Worm (Caenorhabditis elegans) whole organism, dauer: ENCODE measurements around the gene gcy-29.

Source experiments
- unc-62 ChIP-seq: sonication (generic microtip); optimal IDR thresholded peaks from 2 replicates; lab custom pipeline; 2017; ENCODE audit warnings: missing biosample characterization, missing genetic modification reagents, missing genetic modification characterization

The gcy-29 gene

DNA sequence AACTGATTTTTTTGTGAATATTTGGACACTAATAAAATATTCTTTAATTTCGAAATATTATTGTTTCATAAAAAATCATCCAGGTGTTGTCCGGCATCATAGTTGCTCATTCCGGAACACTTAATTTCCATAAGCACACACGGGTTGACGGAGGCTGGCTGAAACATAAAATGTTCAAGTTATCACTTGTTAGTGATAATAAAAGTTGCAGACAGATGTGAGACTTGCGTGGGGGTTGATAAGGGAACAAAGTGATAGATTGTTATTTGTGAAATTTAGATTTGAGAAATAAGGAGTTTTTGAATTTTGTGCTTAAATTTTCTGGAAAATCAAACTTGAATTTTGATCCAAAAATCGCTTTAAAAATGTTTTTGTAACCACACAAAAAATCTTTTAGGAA lies 38.4 kb downstream of the gcy-29 start:
- no peak for TF ChIP-seq unc-62 (GFP tag; lab: Kevin White, UChicago)

DNA sequence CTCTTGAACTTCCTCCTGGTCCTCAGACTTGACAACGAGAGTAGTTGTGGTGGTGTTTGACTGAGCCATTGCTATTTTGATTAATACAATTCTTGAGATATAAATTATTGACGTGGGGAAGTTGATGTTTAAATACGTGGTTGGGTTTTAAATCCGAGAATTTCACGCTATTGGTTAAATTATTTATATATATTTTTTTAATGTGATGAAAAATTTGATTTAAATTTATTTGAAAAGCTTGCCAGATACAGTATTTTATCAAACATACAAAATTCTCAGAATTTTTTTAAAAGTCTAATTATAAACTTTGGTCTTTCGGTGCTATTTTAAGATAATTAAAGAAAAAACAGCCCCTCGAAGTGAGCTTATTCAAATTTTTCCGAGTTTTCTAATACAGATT lies 41.0 kb downstream of the gcy-29 start, which contains the start of the genes K10H10.7 and K10H10.10:
Gene K10H10.7 (minus strand): TSS at position 101 of the 400 bp plus-strand sequence.
Gene K10H10.10 (plus strand): TSS at position 204 of the 400 bp plus-strand sequence.
- TF ChIP-seq unc-62 (GFP tag; lab: Kevin White, UChicago) = no peak

DNA sequence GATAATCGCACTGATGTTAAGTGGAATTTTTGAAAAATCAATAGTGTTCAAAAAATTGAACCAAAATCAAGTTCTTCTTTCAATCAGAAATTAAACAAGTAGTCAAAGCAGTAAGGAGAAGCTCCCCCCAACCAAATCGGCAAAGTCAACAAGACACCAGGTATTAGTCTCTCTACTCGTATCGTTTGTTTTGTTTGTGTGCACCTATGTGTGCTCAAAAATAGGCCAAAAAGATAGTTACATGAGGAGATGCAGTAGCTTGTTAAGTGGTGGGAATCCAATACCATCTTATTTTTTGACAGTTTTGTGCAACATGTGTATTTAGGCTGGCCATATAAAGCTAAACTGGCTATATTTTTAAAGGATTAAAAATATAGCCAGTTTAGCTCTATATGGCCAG lies 42.3 kb downstream of the gcy-29 start, which contains the start of gene K10H10.12:
Gene K10H10.12 (minus strand): TSS at position 101 of the 400 bp plus-strand sequence.
- no peak for TF ChIP-seq unc-62 (GFP tag; lab: Kevin White, UChicago)

DNA sequence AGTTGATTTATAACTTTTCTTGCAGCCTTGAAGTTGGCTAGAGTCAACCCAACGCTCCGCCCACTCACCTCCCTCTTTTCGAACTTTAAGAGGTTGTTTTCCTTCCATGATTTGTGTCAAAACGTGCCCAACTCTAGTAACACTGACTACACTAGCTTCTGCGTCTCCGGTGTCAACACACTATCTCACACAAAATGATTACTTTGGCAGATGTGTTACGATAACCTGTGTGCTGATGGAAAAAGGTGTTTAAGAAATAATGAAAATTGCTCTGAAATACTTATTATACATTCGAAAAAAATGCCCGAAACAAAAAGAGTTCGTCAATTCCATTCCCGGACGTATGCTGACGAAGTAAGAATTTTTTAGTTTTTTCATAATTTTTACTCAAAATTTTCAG lies 45.6 kb downstream of the gcy-29 start, which contains the start of gene K10H10.6:
Gene K10H10.6 (plus strand): TSS at position 301 of the 400 bp plus-strand sequence.
- no peak for TF ChIP-seq unc-62 (GFP tag; lab: Kevin White, UChicago)

DNA sequence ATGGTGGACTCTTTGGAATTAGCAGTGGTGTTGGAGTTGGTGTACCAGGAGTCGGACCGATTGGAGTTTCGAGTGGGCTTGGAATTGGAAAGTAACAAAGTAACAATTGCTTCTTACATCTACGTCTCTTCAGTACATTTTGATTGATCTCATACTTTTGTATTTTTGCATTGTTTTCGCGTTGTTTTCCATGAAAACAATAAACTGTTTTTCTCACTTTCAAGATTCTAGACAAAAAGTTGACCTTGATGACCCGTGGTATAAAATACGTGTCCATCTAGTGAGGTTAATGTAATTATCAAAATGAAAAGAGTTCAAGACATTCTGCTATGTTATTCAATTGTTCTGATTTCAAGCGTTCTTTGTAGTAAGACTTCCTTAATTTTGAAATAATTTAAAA lies 47.1 kb downstream of the gcy-29 start, which contains the start of gene K10H10.5:
Gene K10H10.5 (plus strand): TSS at position 301 of the 400 bp plus-strand sequence.
- TF ChIP-seq unc-62 (GFP tag; lab: Kevin White, UChicago) = no peak

- no peak for TF ChIP-seq unc-62 (GFP tag; lab: Kevin White, UChicago)
These were observed 48.5 kb downstream of the gcy-29 start, which contains the start of gene K10H10.4 for ce11 chrII:14500122-14500521. Gene K10H10.4, plus strand, starts transcription at chrII:14500422.

- no peak for TF ChIP-seq unc-62 (GFP tag; lab: Kevin White, UChicago)
These were observed 50.7 kb downstream of the gcy-29 start, which contains the start of gene dhs-8 for ce11 chrII:14497848-14498247. Gene dhs-8, plus strand, starts transcription at chrII:14498026.

DNA sequence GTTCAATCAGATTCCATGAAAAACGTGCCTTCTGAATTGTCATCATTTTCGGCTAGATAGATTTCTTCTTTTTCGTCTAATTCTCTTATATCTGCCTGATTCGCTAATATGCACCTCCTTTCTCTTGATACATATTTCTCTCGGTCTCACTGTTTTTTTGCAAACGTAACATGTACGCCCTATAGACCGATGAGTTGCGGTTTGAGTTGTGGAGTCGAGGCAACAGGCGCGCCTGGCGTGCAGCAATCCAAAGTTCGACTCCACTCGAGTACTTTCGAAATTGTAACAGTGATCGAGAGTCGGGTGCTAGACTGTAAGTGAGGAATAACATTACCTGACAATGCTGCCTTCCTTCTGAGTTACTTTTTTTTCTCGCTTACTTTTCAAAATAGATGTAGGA lies 51.8 kb downstream of the gcy-29 start:
- TF ChIP-seq unc-62 (GFP tag; lab: Kevin White, UChicago) = no peak

ce11 chrII:14495341-14495740 lies 53.2 kb downstream of the gcy-29 start:
- TF ChIP-seq unc-62 (GFP tag; lab: Kevin White, UChicago) = no peak

ce11 chrII:14494464-14494863 lies 54.1 kb downstream of the gcy-29 start:
- no peak for TF ChIP-seq unc-62 (GFP tag; lab: Kevin White, UChicago)

- no peak for TF ChIP-seq unc-62 (GFP tag; lab: Kevin White, UChicago)
These were observed 54.4 kb downstream of the gcy-29 start, which contains the start of gene cysl-2 for ce11 chrII:14494414-14494463. Gene cysl-2, minus strand, starts transcription at chrII:14494451.

DNA sequence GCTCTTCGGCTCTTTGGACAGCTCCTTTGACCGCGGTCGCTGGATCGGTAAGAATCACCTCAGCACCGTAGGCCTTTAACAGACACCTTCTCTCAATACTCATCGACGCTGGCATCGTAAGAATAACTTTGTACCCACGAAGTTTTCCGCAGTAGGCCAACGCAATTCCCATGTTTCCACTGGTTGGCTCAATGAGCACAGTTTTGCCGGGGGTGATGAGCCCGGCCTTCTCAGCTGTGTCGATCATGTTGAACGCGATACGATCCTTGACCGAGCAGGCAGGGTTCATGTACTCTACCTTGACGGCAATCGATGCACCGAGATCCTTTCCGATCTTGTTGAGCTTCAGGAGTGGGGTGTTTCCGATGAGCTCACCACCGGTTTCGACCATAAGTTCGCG lies 54.6 kb downstream of the gcy-29 start:
- TF ChIP-seq unc-62 (GFP tag; lab: Kevin White, UChicago) = no peak

- TF ChIP-seq unc-62 (GFP tag; lab: Kevin White, UChicago) = no peak
These were observed 55.9 kb downstream of the gcy-29 start for ce11 chrII:14492592-14493196.
